Worm (Caenorhabditis elegans): Measurements from ENCODE around the gene Y51B9A.14.

- no peak for TF ChIP-seq unc-39 (tag; optimal IDR thresholded peaks at IDR 0.05)
- no peak for TF ChIP-seq mdl-1 (tag; optimal IDR thresholded peaks at IDR 0.05)
- no peak for TF ChIP-seq unc-62 (GFP tag; optimal IDR thresholded peaks at IDR 0.05)
- TF ChIP-seq nhr-237 (tag; optimal IDR thresholded peaks at IDR 0.05): no peak
- TF ChIP-seq ceh-82 (tag; optimal IDR thresholded peaks at IDR 0.05): no peak
- TF ChIP-seq fos-1 (tag; optimal IDR thresholded peaks at IDR 0.05): no peak
- no peak for TF ChIP-seq ama-1 (optimal IDR thresholded peaks at IDR 0.05)
- no peak for TF ChIP-seq mab-5 (tag; optimal IDR thresholded peaks at IDR 0.05)
- TF ChIP-seq nhr-77 (tag; optimal IDR thresholded peaks at IDR 0.05): no peak
- no peak for TF ChIP-seq lin-13 (GFP tag; optimal IDR thresholded peaks at IDR 0.05)
- TF ChIP-seq ZK546.5 (tag; optimal IDR thresholded peaks at IDR 0.05): no peak
- TF ChIP-seq nhr-10 (tag; optimal IDR thresholded peaks at IDR 0.05): no peak
- TF ChIP-seq elt-3 (tag; optimal IDR thresholded peaks at IDR 0.05): no peak
Measured at ce11 chrII:9372991-9373390, 25.3 kb downstream of the Y51B9A.14 start, which contains the start of gene C06C3.4.

Data from whole organism, L2 larva.